Worm (Caenorhabditis elegans): Measurements from ENCODE around the gene faah-6.
A peak's percentile ranks its signal among the peaks of the same experiment; 100 is the strongest.

faah-6 gene

ce11 chrIII:11689303-11689702, 39.1 kb downstream of the faah-6 start (continued):
- TF ChIP-seq sdz-12 (GFP tag; optimal IDR thresholded peaks at IDR 0.05) (no peak), daf-16 (GFP tag; optimal IDR thresholded peaks at IDR 0.05) (no peak), daf-16 (tag; optimal IDR thresholded peaks at IDR 0.05) (peak; percentile 93), ceh-62 (tag; optimal IDR thresholded peaks at IDR 0.05) (no peak), lin-38 (GFP tag; IDR thresholded peaks at IDR 0.05) (no peak), nhr-237 (tag; optimal IDR thresholded peaks at IDR 0.05) (no peak), ztf-7 (tag; optimal IDR thresholded peaks at IDR 0.05) (peak; percentile 56), snpc-4 (tag; optimal IDR thresholded peaks at IDR 0.05) (no peak), zfp-2 (tag; optimal IDR thresholded peaks at IDR 0.05) (no peak), unc-130 (GFP tag; optimal IDR thresholded peaks at IDR 0.05) (no peak), hlh-30 (tag; optimal IDR thresholded peaks at IDR 0.05; ENCODE audit: insufficient read depth) (peak; percentile 29), hlh-11 (tag; optimal IDR thresholded peaks at IDR 0.05) (peak; percentile 94), jun-1 (tag; optimal IDR thresholded peaks at IDR 0.05) (peak; percentile 37), saeg-2 (GFP tag; IDR thresholded peaks at IDR 0.05) (no peak), lim-7 (GFP tag; IDR thresholded peaks at IDR 0.05) (no peak), gei-8 (GFP tag; optimal IDR thresholded peaks at IDR 0.05) (no peak), dmd-9 (GFP tag; IDR thresholded peaks at IDR 0.05) (no peak), lir-3 (tag; optimal IDR thresholded peaks at IDR 0.05) (no peak), ceh-82 (tag; optimal IDR thresholded peaks at IDR 0.05) (no peak), spr-1 (tag; optimal IDR thresholded peaks at IDR 0.05) (no peak), F26F4.8 (GFP tag; conservative IDR thresholded peaks at IDR 0.05) (no peak), snpc-1.2 (GFP tag; IDR thresholded peaks at IDR 0.05) (no peak), Y5F2A.4 (GFP tag; optimal IDR thresholded peaks at IDR 0.05) (no peak), mxl-2 (GFP tag; conservative IDR thresholded peaks at IDR 0.05) (no peak)

ce11 chrIII:11689887-11690286, 39.6 kb downstream of the faah-6 start:
- TF ChIP-seq arid-1 (GFP tag; conservative IDR thresholded peaks at IDR 0.05) (no peak), aha-1 (tag) (peak; percentile 90)

ce11 chrIII:11692380-11692779, 42.1 kb downstream of the faah-6 start:
- TF ChIP-seq aha-1 (tag) (peak; percentile 50), tag-97 (GFP tag; IDR thresholded peaks at IDR 0.05) (no peak), zag-1 (tag; optimal IDR thresholded peaks at IDR 0.05) (no peak), gei-8 (GFP tag; optimal IDR thresholded peaks at IDR 0.05) (peak; percentile 10), tra-1 (GFP tag; IDR thresholded peaks at IDR 0.05) (0 out of 2 replicates have a peak, but pooled peaks have one; percentile 25), nhr-76 (tag; optimal IDR thresholded peaks at IDR 0.05) (no peak), set-16 (GFP tag; IDR thresholded peaks at IDR 0.05) (peak; percentile 53; the same call in 1 of the 2 replicates), ceh-28 (tag; optimal IDR thresholded peaks at IDR 0.05) (no peak), Y48G9A.11 (GFP tag; IDR thresholded peaks at IDR 0.05) (0 out of 2 replicates have a peak, but pooled peaks have one; percentile 23), lim-7 (GFP tag; IDR thresholded peaks at IDR 0.05) (peak; percentile 57; the same call in 1 of the 2 replicates), hif-1 (tag; optimal IDR thresholded peaks at IDR 0.05) (peak in 1 of 2 experiments; percentile 42), D1046.2 (GFP tag; IDR thresholded peaks at IDR 0.05) (0 out of 2 replicates have a peak, but pooled peaks have one; percentile 39), sdz-12 (GFP tag; optimal IDR thresholded peaks at IDR 0.05) (peak; percentile 58), egl-43 (GFP tag; IDR thresholded peaks at IDR 0.05) (peak; percentile 68), Y5F2A.4 (GFP tag; optimal IDR thresholded peaks at IDR 0.05) (no peak), spr-3 (GFP tag; optimal IDR thresholded peaks at IDR 0.05) (no peak)

ce11 chrIII:11694506-11694947, 44.3 kb downstream of the faah-6 start:
- TF ChIP-seq F37D6.2 (tag; optimal IDR thresholded peaks at IDR 0.05) (no peak), fos-1 (tag; optimal IDR thresholded peaks at IDR 0.05) (no peak), F44E2.7 (GFP tag; IDR thresholded peaks at IDR 0.05) (no peak), ceh-82 (tag; optimal IDR thresholded peaks at IDR 0.05) (no peak), hif-1 (tag; optimal IDR thresholded peaks at IDR 0.05) (peak in 1 of 2 experiments; percentile 79), ctbp-1 (GFP tag; IDR thresholded peaks at IDR 0.05) (peak; percentile 68; the same call in 1 of the 2 replicates), cey-2 (tag; optimal IDR thresholded peaks at IDR 0.05; ENCODE audit: borderline replicate concordance, insufficient read depth) (no peak), ceh-32 (tag; optimal IDR thresholded peaks at IDR 0.05; ENCODE audit: poor library complexity) (no peak), Y48G9A.11 (GFP tag; IDR thresholded peaks at IDR 0.05) (peak; percentile 67; the same call in 1 of the 2 replicates), php-3 (GFP tag; IDR thresholded peaks at IDR 0.05) (peak; percentile 33; the same call in 1 of the 2 replicates), nhr-48 (tag; optimal IDR thresholded peaks at IDR 0.05) (peak; percentile 43), unc-130 (GFP tag; optimal IDR thresholded peaks at IDR 0.05) (no peak), dmd-9 (GFP tag; IDR thresholded peaks at IDR 0.05) (0 out of 2 replicates have a peak, but pooled peaks have one; percentile 40), nhr-10 (tag; optimal IDR thresholded peaks at IDR 0.05) (no peak), duxl-1 (tag; optimal IDR thresholded peaks at IDR 0.05; ENCODE audit: poor library complexity) (no peak), zfp-2 (tag; optimal IDR thresholded peaks at IDR 0.05) (no peak)
